Worm (Caenorhabditis elegans) whole organism, young adult: ENCODE measurements around the gene pig-1.

Source experiments
- C17E4.6 ChIP-seq: fragments of 200-800 bp; sonication (Bioruptor generic); IDR thresholded peaks from 2 replicates; pipeline ENCODE4 v1.3.6; 2022; ENCODE audit warnings: missing genetic modification reagents, missing genetic modification characterization, missing compliant biosample characterization
- D2030.7 ChIP-seq: fragments of 200-800 bp; sonication (Bioruptor generic); IDR thresholded peaks from 2 replicates; pipeline ENCODE4 v1.3.6; 2022; ENCODE audit warnings: missing genetic modification reagents, missing genetic modification characterization, missing compliant biosample characterization
- F23B12.7 ChIP-seq: sonication (generic microtip); optimal IDR thresholded peaks from 2 replicates; lab custom pipeline; 2017; ENCODE audit warnings: missing genetic modification characterization, mild to moderate bottlenecking, missing compliant biosample characterization, antibody characterized with exemption, moderate library complexity; ENCODE audit not compliant: insufficient read depth
- F33H1.4 ChIP-seq: fragments of 200-800 bp; sonication (Bioruptor generic); IDR thresholded peaks from 2 replicates; pipeline ENCODE4 v1.3.6; 2022; ENCODE audit warnings: missing genetic modification reagents, missing genetic modification characterization, missing compliant biosample characterization
- F49E8.2 ChIP-seq: sonication (generic microtip); optimal IDR thresholded peaks from 3 replicates; lab custom pipeline; 2017; ENCODE audit warnings: missing genetic modification characterization, mild to moderate bottlenecking, missing compliant biosample characterization, antibody characterized with exemption, moderate library complexity; ENCODE audit not compliant: insufficient read depth
- K11D2.4 ChIP-seq: fragments of 200-800 bp; sonication (Bioruptor generic); IDR thresholded peaks from 2 replicates; pipeline ENCODE4 v1.3.6; 2022; ENCODE audit warnings: missing genetic modification reagents, missing genetic modification characterization, missing compliant biosample characterization
- atf-7 ChIP-seq: sonication (generic microtip); optimal IDR thresholded peaks from 2 replicates; lab custom pipeline; 2017; ENCODE audit warnings: mild to moderate bottlenecking, missing genetic modification characterization, missing compliant biosample characterization
- cebp-1 ChIP-seq, 2 experiments: fragments of 200-800 bp in 1 of 2; sonication (Bioruptor generic) in 1 of 2; sonication (generic microtip) in 1 of 2; IDR thresholded peaks in 1 of 2; optimal IDR thresholded peaks in 1 of 2; 2 replicates each; pipeline versions ENCODE4 v1.3.6 to Lab custom; 2017 to 2022; ENCODE audit warnings: missing compliant biosample characterization in 2 of 2, missing genetic modification characterization in 2 of 2, mild to moderate bottlenecking in 1 of 2, missing genetic modification reagents in 1 of 2, moderate library complexity in 1 of 2
- ceh-91 ChIP-seq: fragments of 200-800 bp; sonication (Bioruptor generic); IDR thresholded peaks from 2 replicates; pipeline ENCODE4 v1.3.6; 2022; ENCODE audit warnings: missing genetic modification reagents, missing genetic modification characterization, missing compliant biosample characterization
- dox-1 ChIP-seq: fragments of 200-800 bp; sonication (Bioruptor generic); IDR thresholded peaks from 2 replicates; pipeline ENCODE4 v1.3.6; 2022; ENCODE audit warnings: missing genetic modification reagents, missing genetic modification characterization, missing compliant biosample characterization
- egl-18 ChIP-seq: fragments of 200-800 bp; sonication (Bioruptor generic); IDR thresholded peaks from 2 replicates; pipeline ENCODE4 v1.3.6; 2022; ENCODE audit warnings: missing genetic modification reagents, missing genetic modification characterization, missing compliant biosample characterization
- ekl-4 ChIP-seq: fragments of 200-800 bp; sonication (Bioruptor generic); IDR thresholded peaks from 2 replicates; pipeline ENCODE4 v1.3.6; 2022; ENCODE audit warnings: missing genetic modification reagents, missing genetic modification characterization, missing compliant biosample characterization
- let-607 ChIP-seq, 2 experiments: fragments of 200-800 bp in 1 of 2; sonication (Bioruptor generic) in 1 of 2; sonication (generic microtip) in 1 of 2; optimal IDR thresholded peaks; 2 replicates each; lab custom pipeline; 2016 to 2018; ENCODE audit warnings: mild to moderate bottlenecking in 2 of 2, missing compliant biosample characterization in 2 of 2, missing genetic modification characterization in 2 of 2, moderate library complexity in 2 of 2, missing genotype in 1 of 2
- lin-54 ChIP-seq: fragments of 200-800 bp; sonication (Bioruptor generic); optimal IDR thresholded peaks from 2 replicates; lab custom pipeline; 2018; ENCODE audit warnings: mild to moderate bottlenecking, missing genetic modification characterization, missing compliant biosample characterization
- lir-1 ChIP-seq: fragments of 200-800 bp; sonication (Bioruptor generic); conservative IDR thresholded peaks from 2 replicates; pipeline ENCODE4 v1.3.6; 2022; ENCODE audit warnings: missing genetic modification reagents, missing genetic modification characterization, missing compliant biosample characterization
- madf-3 ChIP-seq: fragments of 200-800 bp; sonication (Bioruptor generic); IDR thresholded peaks from 2 replicates; pipeline ENCODE4 v1.3.6; 2022; ENCODE audit warnings: missing genetic modification reagents, missing genetic modification characterization, missing compliant biosample characterization
- nhr-120 ChIP-seq: fragments of 200-800 bp; sonication (Bioruptor generic); IDR thresholded peaks from 2 replicates; pipeline ENCODE4 v1.3.6; 2022; ENCODE audit warnings: missing genetic modification characterization, missing compliant biosample characterization
- pha-4 ChIP-seq: fragments of 150-350 bp; sonication (generic microtip); optimal IDR thresholded peaks from 2 replicates; lab custom pipeline; 2014; ENCODE audit warnings: missing biosample characterization, missing genetic modification reagents, missing genetic modification characterization
- repo-1 ChIP-seq: sonication (generic microtip); optimal IDR thresholded peaks from 2 replicates; lab custom pipeline; 2017; ENCODE audit warnings: mild to moderate bottlenecking, missing genetic modification characterization, missing compliant biosample characterization
- tbx-9 ChIP-seq: sonication (generic microtip); optimal IDR thresholded peaks from 2 replicates; lab custom pipeline; 2016; ENCODE audit warnings: borderline replicate concordance, missing genetic modification characterization, inconsistent platforms, missing compliant biosample characterization
- unc-62 ChIP-seq: fragments of 150-350 bp; optimal IDR thresholded peaks from 2 replicates; lab custom pipeline; 2014; ENCODE audit warnings: missing biosample characterization, missing genetic modification reagents, missing genetic modification characterization
- zim-3 ChIP-seq: sonication (generic microtip); optimal IDR thresholded peaks from 2 replicates; lab custom pipeline; 2017; ENCODE audit warnings: mild to moderate bottlenecking, missing genetic modification characterization, moderate library complexity, missing compliant biosample characterization
- ztf-18 ChIP-seq: sonication (generic microtip); optimal IDR thresholded peaks from 2 replicates; lab custom pipeline; 2016; ENCODE audit warnings: missing genotype, mild to moderate bottlenecking, missing genetic modification characterization, missing compliant biosample characterization

The pig-1 gene

ce11 chrIV:460614-461079 is 58.6 kb downstream of the pig-1 start, which contains the start of gene M04G7.2 (continued):
- no peak for TF ChIP-seq lin-54
- no peak for TF ChIP-seq C17E4.6 (GFP tag; lab: Robert Waterston, UW)
- TF ChIP-seq pha-4 (tag; lab: Kevin White, UChicago) = no peak
- TF ChIP-seq F49E8.2 (tag; lab: Kevin White, UChicago) = no peak
- TF ChIP-seq ceh-91 (GFP tag; lab: Robert Waterston, UW) = no peak
- no peak for TF ChIP-seq F33H1.4 (GFP tag; lab: Robert Waterston, UW)
- no peak for TF ChIP-seq egl-18
- TF ChIP-seq atf-7 (tag; lab: Kevin White, UChicago) = no peak
- no peak for TF ChIP-seq tbx-9 (tag; lab: Kevin White, UChicago)
- TF ChIP-seq unc-62 (GFP tag; lab: Kevin White, UChicago) = no peak
- TF ChIP-seq D2030.7 = no peak
- TF ChIP-seq lir-1 (GFP tag; lab: Robert Waterston, UW) = no peak
- TF ChIP-seq let-607 (tag; optimal IDR thresholded peaks at IDR 0.05; lab: Kevin White, UChicago) = no peak
- no peak for TF ChIP-seq cebp-1 (GFP tag; IDR thresholded peaks at IDR 0.05; lab: Robert Waterston, UW)
- no peak for TF ChIP-seq cebp-1 (tag; optimal IDR thresholded peaks at IDR 0.05; lab: Kevin White, UChicago)
- no peak for TF ChIP-seq repo-1 (tag; lab: Kevin White, UChicago)
- TF ChIP-seq dox-1 = no peak
- TF ChIP-seq nhr-120 (GFP tag; lab: Robert Waterston, UW) = 0 out of 2 replicates have a peak, but pooled peaks have one; percentile 11
- no peak for TF ChIP-seq ekl-4
- TF ChIP-seq ztf-18 = no peak
- peak; percentile 53; the same call in 1 of the 2 replicates for TF ChIP-seq K11D2.4 (GFP tag; lab: Robert Waterston, UW)
- TF ChIP-seq F23B12.7 (tag; lab: Kevin White, UChicago) = no peak
- no peak for TF ChIP-seq zim-3
- 0 out of 2 replicates have a peak, but pooled peaks have one; percentile 27 for TF ChIP-seq madf-3 (GFP tag; lab: Robert Waterston, UW)
- TF ChIP-seq, all 124 proteins: peak for 7
